Fruit fly (Drosophila melanogaster): Measurements from ENCODE around the gene aurB.

aurB gene

DNA sequence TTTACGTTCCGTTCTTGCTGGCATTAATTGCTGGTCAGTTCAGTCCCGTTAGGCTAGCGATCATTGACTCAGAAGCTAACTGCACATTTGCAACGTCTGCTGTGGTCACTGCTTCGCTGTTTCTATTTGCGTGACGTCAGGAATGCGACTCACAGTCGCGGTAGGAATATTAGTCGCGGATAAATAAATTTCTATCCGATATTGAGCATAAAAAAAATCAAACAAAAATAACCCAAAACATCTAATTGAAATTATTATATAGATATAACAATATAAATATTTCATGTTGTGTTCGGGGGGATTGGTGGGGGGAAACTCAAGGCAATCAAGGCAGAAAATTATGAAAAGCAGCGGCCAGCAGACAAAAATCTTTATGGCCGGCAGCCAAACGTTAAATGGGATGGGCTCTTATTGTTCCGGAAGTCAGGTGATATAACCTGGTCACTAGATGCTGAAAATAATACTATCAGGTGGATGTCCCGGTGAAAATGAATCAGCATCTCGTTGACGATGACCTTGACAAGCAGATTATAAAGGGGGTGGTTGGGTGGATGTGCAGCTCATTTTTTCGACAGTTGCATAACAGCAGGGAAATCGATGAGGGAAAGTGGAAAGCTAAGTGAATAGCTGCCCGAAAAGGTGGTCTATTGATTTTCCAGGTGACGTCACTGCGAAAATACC is 8.2 kb downstream of the aurB start, which contains the start of gene SmydA-3 (continued):
- TF ChIP-seq CG31441 (GFP tag; IDR thresholded peaks at IDR 0.05) (no peak), luna (GFP tag; optimal IDR thresholded peaks at IDR 0.05) (no peak), Optix (GFP tag; IDR thresholded peaks at IDR 0.05) (no peak), emc (GFP tag; optimal IDR thresholded peaks at IDR 0.05) (no peak), dpn (GFP tag; optimal IDR thresholded peaks at IDR 0.05) (peak in 1 of 2 experiments; percentile 17), ato (GFP tag; IDR thresholded peaks at IDR 0.05; ENCODE audit: partially characterized antibody) (no peak), CG2202 (tag; optimal IDR thresholded peaks at IDR 0.05) (no peak), jigr1 (GFP tag; IDR thresholded peaks at IDR 0.05) (no peak), CG14441 (GFP tag; IDR thresholded peaks at IDR 0.05) (0 out of 2 replicates have a peak, but pooled peaks have one; percentile 25), tgo (GFP tag; IDR thresholded peaks at IDR 0.05) (peak; percentile 42; the same call in 1 of the 3 replicates), vnd (GFP tag; IDR thresholded peaks at IDR 0.05; ENCODE audit: partially characterized antibody) (no peak), ham (GFP tag; IDR thresholded peaks at IDR 0.05) (no peak), CG4707 (GFP tag; optimal IDR thresholded peaks at IDR 0.05) (no peak), bsh (GFP tag; optimal IDR thresholded peaks at IDR 0.05) (peak; percentile 21 to 25), Ada2b (GFP tag; IDR thresholded peaks at IDR 0.05) (0 out of 2 replicates have a peak, but pooled peaks have one; percentile 11), CG17186 (GFP tag; optimal IDR thresholded peaks at IDR 0.05) (no peak), ab (GFP tag; optimal IDR thresholded peaks at IDR 0.05) (no peak), CG10209 (GFP tag; optimal IDR thresholded peaks at IDR 0.05) (no peak), hth (optimal IDR thresholded peaks at IDR 0.05) (no peak), Sox100B (GFP tag; optimal IDR thresholded peaks at IDR 0.05) (no peak), danr (GFP tag; IDR thresholded peaks at IDR 0.05) (no peak), CG5245 (GFP tag; optimal IDR thresholded peaks at IDR 0.05) (no peak), Hr78 (GFP tag; optimal IDR thresholded peaks at IDR 0.05) (no peak), CG1832 (GFP tag; optimal IDR thresholded peaks at IDR 0.05) (no peak), az2 (GFP tag; optimal IDR thresholded peaks at IDR 0.05) (peak; percentile 20), PHDP (tag; optimal IDR thresholded peaks at IDR 0.05) (peak; percentile 28), CG34376 (GFP tag; optimal IDR thresholded peaks at IDR 0.05) (no peak), run (tag; optimal IDR thresholded peaks at IDR 0.05) (no peak), twi (tag; optimal IDR thresholded peaks at IDR 0.05) (no peak), Chrac-16 (GFP tag; optimal IDR thresholded peaks at IDR 0.05) (no peak), sens-2 (GFP tag; IDR thresholded peaks at IDR 0.05) (no peak), CHES-1-like (GFP tag; optimal IDR thresholded peaks at IDR 0.05) (no peak), crol (GFP tag; IDR thresholded peaks at IDR 0.05) (0 out of 2 replicates have a peak, but pooled peaks have one; percentile 30), trem (tag; optimal IDR thresholded peaks at IDR 0.05) (no peak), CG8290 (GFP tag; optimal IDR thresholded peaks at IDR 0.05) (no peak), CG8290 (tag; optimal IDR thresholded peaks at IDR 0.05) (no peak), cas (GFP tag; IDR thresholded peaks at IDR 0.05) (no peak), chm (GFP tag; IDR thresholded peaks at IDR 0.05) (0 out of 2 replicates have a peak, but pooled peaks have one; percentile 6), Dref (GFP tag; IDR thresholded peaks at IDR 0.05) (no peak), CG8478 (optimal IDR thresholded peaks at IDR 0.05) (no peak), cad (GFP tag; optimal IDR thresholded peaks at IDR 0.05) (no peak), CG8765 (GFP tag; IDR thresholded peaks at IDR 0.05) (no peak), CG12236 (GFP tag; optimal IDR thresholded peaks at IDR 0.05) (no peak), knrl (GFP tag; IDR thresholded peaks at IDR 0.05; ENCODE audit: partially characterized antibody) (no peak), crc (GFP tag; optimal IDR thresholded peaks at IDR 0.05) (no peak), hb (GFP tag; IDR thresholded peaks at IDR 0.05; ENCODE audit: partially characterized antibody) (no peak), pb (GFP tag; optimal IDR thresholded peaks at IDR 0.05) (no peak), Sry-β (GFP tag; optimal IDR thresholded peaks at IDR 0.05) (no peak), dan (GFP tag; IDR thresholded peaks at IDR 0.05) (no peak), usp (GFP tag; optimal IDR thresholded peaks at IDR 0.05) (no peak), unpg (GFP tag; optimal IDR thresholded peaks at IDR 0.05) (no peak), CG11696 (GFP tag; IDR thresholded peaks at IDR 0.05) (peak; percentile 78)
